Fruit fly (Drosophila melanogaster): Measurements from ENCODE around the gene Arp5.
A peak's percentile ranks its signal among the peaks of the same experiment; 100 is the strongest.

Gene Arp5

dm6 chr3R:18220211-18220749 is 35.0 kb downstream of the Arp5 start, which contains the start of the genes CG7988 and CG7183 (continued):
- TF ChIP-seq topi (GFP tag; optimal IDR thresholded peaks at IDR 0.05) = peak; percentile 98
- TF ChIP-seq fd85E (GFP tag; optimal IDR thresholded peaks at IDR 0.05) = no peak
- peak; percentile 94 for TF ChIP-seq CG1621 (tag; optimal IDR thresholded peaks at IDR 0.05)
- no peak for TF ChIP-seq CG4318 (GFP tag; optimal IDR thresholded peaks at IDR 0.05)
- TF ChIP-seq CG7368 (GFP tag; optimal IDR thresholded peaks at IDR 0.05) = peak; percentile 93
- TF ChIP-seq CG10631 (GFP tag; optimal IDR thresholded peaks at IDR 0.05) = peak; percentile 99
- TF ChIP-seq Hr38 (GFP tag; optimal IDR thresholded peaks at IDR 0.05) = peak; percentile 60
- TF ChIP-seq salr (GFP tag; optimal IDR thresholded peaks at IDR 0.05) = peak; percentile 92 to 97
- peak; percentile 98 for TF ChIP-seq Ets96B (tag; optimal IDR thresholded peaks at IDR 0.05)
- TF ChIP-seq achi (GFP tag; optimal IDR thresholded peaks at IDR 0.05) = peak; percentile 97
- peak; percentile 97 for TF ChIP-seq CG15336 (GFP tag; IDR thresholded peaks at IDR 0.05)
- TF ChIP-seq CG8319 (GFP tag; optimal IDR thresholded peaks at IDR 0.05) = peak; percentile 95
- peak; percentile 99 for TF ChIP-seq Eip78C (GFP tag)
- TF ChIP-seq Sox102F (GFP tag; optimal IDR thresholded peaks at IDR 0.05) = peak; percentile 95
- TF ChIP-seq CG6854 (GFP tag; optimal IDR thresholded peaks at IDR 0.05) = peak; percentile 84
- peak; percentile 98 for TF ChIP-seq CG6792 (GFP tag; optimal IDR thresholded peaks at IDR 0.05)
- peak; percentile 98 for TF ChIP-seq Smox (GFP tag; optimal IDR thresholded peaks at IDR 0.05)
- TF ChIP-seq CG3919 (GFP tag; optimal IDR thresholded peaks at IDR 0.05) = peak; percentile 96
- peak; percentile 98 for TF ChIP-seq CG8632 (GFP tag; optimal IDR thresholded peaks at IDR 0.05)
- TF ChIP-seq eg (GFP tag; IDR thresholded peaks at IDR 0.05) = peak; percentile 99
- peak; percentile 95 for TF ChIP-seq CG11902 (GFP tag; optimal IDR thresholded peaks at IDR 0.05)

- no peak for TF ChIP-seq Gug (GFP tag; IDR thresholded peaks at IDR 0.05)
- TF ChIP-seq CG6276 (GFP tag; optimal IDR thresholded peaks at IDR 0.05) = no peak
- TF ChIP-seq topi (GFP tag; optimal IDR thresholded peaks at IDR 0.05) = peak; percentile 31
- TF ChIP-seq CG11902 (GFP tag; optimal IDR thresholded peaks at IDR 0.05) = peak; percentile 15
- 0 out of 3 replicates have a peak, but pooled peaks have one; percentile 19 for TF ChIP-seq CG8119 (GFP tag; IDR thresholded peaks at IDR 0.05)
- TF ChIP-seq CG32006 (GFP tag; optimal IDR thresholded peaks at IDR 0.05) = no peak
- no peak for TF ChIP-seq fd59A (GFP tag; optimal IDR thresholded peaks at IDR 0.05)
- TF ChIP-seq svp (GFP tag) = peak; percentile 73
- peak; percentile 58 for TF ChIP-seq Ets96B (tag; optimal IDR thresholded peaks at IDR 0.05)
- peak; percentile 33 for TF ChIP-seq CG6792 (GFP tag; optimal IDR thresholded peaks at IDR 0.05)
- TF ChIP-seq CG3919 (GFP tag; optimal IDR thresholded peaks at IDR 0.05) = peak; percentile 53
- peak; percentile 33 for TF ChIP-seq Sox14 (GFP tag; optimal IDR thresholded peaks at IDR 0.05)
- peak; percentile 65 for TF ChIP-seq esn (GFP tag; optimal IDR thresholded peaks at IDR 0.05)
- no peak for TF ChIP-seq Eip93F (GFP tag; optimal IDR thresholded peaks at IDR 0.05)
- peak; percentile 41 for TF ChIP-seq lz (GFP tag; optimal IDR thresholded peaks at IDR 0.05)
- TF ChIP-seq CG7368 (GFP tag; optimal IDR thresholded peaks at IDR 0.05) = no peak
- peak; percentile 65 for TF ChIP-seq CG10631 (GFP tag; optimal IDR thresholded peaks at IDR 0.05)
- no peak for TF ChIP-seq Smox (GFP tag; optimal IDR thresholded peaks at IDR 0.05)
- peak; percentile 65 for TF ChIP-seq CG8632 (GFP tag; optimal IDR thresholded peaks at IDR 0.05)
- no peak for TF ChIP-seq Lpt (GFP tag; optimal IDR thresholded peaks at IDR 0.05)
- TF ChIP-seq Sox102F (GFP tag; optimal IDR thresholded peaks at IDR 0.05) = no peak
- TF ChIP-seq CG11294 (GFP tag; IDR thresholded peaks at IDR 0.05) = no peak
- TF ChIP-seq eg (GFP tag; IDR thresholded peaks at IDR 0.05) = no peak
- peak; percentile 55 for TF ChIP-seq dsx (GFP tag; optimal IDR thresholded peaks at IDR 0.05; ENCODE audit: poor library complexity, severe bottlenecking)
- TF ChIP-seq Hr38 (GFP tag; optimal IDR thresholded peaks at IDR 0.05) = no peak
- no peak for TF ChIP-seq CG15336 (GFP tag; IDR thresholded peaks at IDR 0.05)
- peak; percentile 30 for TF ChIP-seq cyc (GFP tag; optimal IDR thresholded peaks at IDR 0.05)
- TF ChIP-seq CG4318 (GFP tag; optimal IDR thresholded peaks at IDR 0.05) = no peak
- TF ChIP-seq CG6808 (GFP tag; optimal IDR thresholded peaks at IDR 0.05) = no peak
- peak; percentile 6 for TF ChIP-seq CG6854 (GFP tag; optimal IDR thresholded peaks at IDR 0.05)
- TF ChIP-seq Hr39 (GFP tag; optimal IDR thresholded peaks at IDR 0.05) = no peak
- peak; percentile 64 for TF ChIP-seq fkh (GFP tag; optimal IDR thresholded peaks at IDR 0.05)
- TF ChIP-seq Ets21C (GFP tag; optimal IDR thresholded peaks at IDR 0.05) = peak; percentile 2
- no peak for TF ChIP-seq Eip75B (GFP tag; optimal IDR thresholded peaks at IDR 0.05)
- TF ChIP-seq CG8319 (GFP tag; optimal IDR thresholded peaks at IDR 0.05) = peak; percentile 32
- no peak for TF ChIP-seq dac (GFP tag; optimal IDR thresholded peaks at IDR 0.05)
- TF ChIP-seq salr (GFP tag; optimal IDR thresholded peaks at IDR 0.05) = no peak
- peak; percentile 63 for TF ChIP-seq OdsH (GFP tag; optimal IDR thresholded peaks at IDR 0.05)
- peak; percentile 68 for TF ChIP-seq CG34406 (GFP tag; optimal IDR thresholded peaks at IDR 0.05)
- no peak for TF ChIP-seq pdm3 (GFP tag; optimal IDR thresholded peaks at IDR 0.05)
- TF ChIP-seq fd85E (GFP tag; optimal IDR thresholded peaks at IDR 0.05) = no peak
- TF ChIP-seq CG1621 (tag; optimal IDR thresholded peaks at IDR 0.05) = no peak
- peak in 1 of 2 experiments; percentile 14 for TF ChIP-seq ss (GFP tag; optimal IDR thresholded peaks at IDR 0.05)
- no peak for TF ChIP-seq CG10669 (GFP tag; optimal IDR thresholded peaks at IDR 0.05)
Measured at dm6 chr3R:18223434-18223833, 38.1 kb downstream of the Arp5 start, which contains the start of the genes mTerf5 and Non3. TSS of gene mTerf5 (minus strand) at chr3R:18223682. TSS of gene Non3 (plus strand) at chr3R:18223722.

All from whole organism, prepupa.